Fruit fly (Drosophila melanogaster) whole organism, wandering third instar larva: ENCODE measurements around the gene CG13102.

ENCODE experiments used
- Abd-B ChIP-seq: fragments of >200 bp; optimal IDR thresholded peaks from 2 replicates; lab custom pipeline; 2017; ENCODE audit warnings: missing biosample characterization, missing genetic modification characterization
- CG32264 ChIP-seq: fragments of 200-800 bp; sonication (Bioruptor generic); optimal IDR thresholded peaks from 2 replicates; lab custom pipeline; 2016; ENCODE audit warnings: missing biosample characterization, missing genetic modification characterization
- CG9705 ChIP-seq: fragments of 200-800 bp; sonication (Bioruptor generic); optimal IDR thresholded peaks from 2 replicates; lab custom pipeline; 2018; ENCODE audit warnings: missing biosample characterization, mild to moderate bottlenecking, missing genetic modification characterization
- CrebA ChIP-seq: fragments of 200-800 bp; sonication (Bioruptor generic); optimal IDR thresholded peaks from 2 replicates; lab custom pipeline; 2016; ENCODE audit warnings: missing biosample characterization, mild to moderate bottlenecking, missing genetic modification characterization, borderline replicate concordance
- Dfd ChIP-seq: fragments of >200 bp; optimal IDR thresholded peaks from 2 replicates; lab custom pipeline; 2017; ENCODE audit warnings: missing biosample characterization, missing genetic modification characterization
- Dif ChIP-seq: fragments of 200-275, 200-300 bp; sonication (Bioruptor generic); optimal IDR thresholded peaks from 2 replicates; lab custom pipeline; 2018; ENCODE audit warnings: missing biosample characterization, missing genetic modification characterization; ENCODE audit not compliant: partially characterized antibody
- GATAd ChIP-seq: sonication (Bioruptor generic); optimal IDR thresholded peaks from 2 replicates; lab custom pipeline; 2016; ENCODE audit warnings: missing biosample characterization, missing genetic modification characterization
- HLH106 ChIP-seq: fragments of 200-800 bp; optimal IDR thresholded peaks from 3 replicates; lab custom pipeline; 2019; ENCODE audit warnings: missing biosample characterization, mild to moderate bottlenecking, missing genetic modification characterization, moderate library complexity
- Hnf4 ChIP-seq: fragments of 200-800 bp; sonication (Bioruptor generic); optimal IDR thresholded peaks from 2 replicates; lab custom pipeline; 2016; ENCODE audit warnings: missing biosample characterization, mild to moderate bottlenecking, missing genetic modification characterization
- Hr78 ChIP-seq: fragments of >200 bp; optimal IDR thresholded peaks from 2 replicates; lab custom pipeline; 2017; ENCODE audit warnings: missing biosample characterization, missing genetic modification characterization
- Hr83 ChIP-seq: fragments of 200-300 bp; sonication (Bioruptor generic); optimal IDR thresholded peaks from 2 replicates; lab custom pipeline; 2016; ENCODE audit warnings: missing biosample characterization, mild to moderate bottlenecking, missing genetic modification characterization, moderate library complexity; ENCODE audit not compliant: poor library complexity, severe bottlenecking
- Jra ChIP-seq: sonication (Bioruptor generic); optimal IDR thresholded peaks from 2 replicates; lab custom pipeline; 2016; ENCODE audit warnings: missing biosample characterization, missing genetic modification characterization
- Mio ChIP-seq: sonication (Bioruptor generic); optimal IDR thresholded peaks from 2 replicates; lab custom pipeline; 2016; ENCODE audit warnings: missing biosample characterization, missing genetic modification characterization
- Myc ChIP-seq: fragments of >200 bp; optimal IDR thresholded peaks from 2 replicates; lab custom pipeline; 2017
- N ChIP-seq: fragments of >200 bp; optimal IDR thresholded peaks from 2 replicates; lab custom pipeline; 2018; ENCODE audit warnings: missing biosample characterization, missing external identifiers, missing genetic modification characterization
- OdsH ChIP-seq: fragments of 200-800 bp; sonication (Bioruptor generic); optimal IDR thresholded peaks from 2 replicates; lab custom pipeline; 2016; ENCODE audit warnings: missing biosample characterization, mild to moderate bottlenecking, missing genetic modification characterization
- Rel ChIP-seq, 2 experiments: fragments of 200-800 bp; sonication (Bioruptor generic) in 1 of 2; optimal IDR thresholded peaks; 2 replicates in 1 of 2; 3 replicates in 1 of 2; lab custom pipeline; 2016 to 2019; ENCODE audit warnings: mild to moderate bottlenecking in 2 of 2, missing biosample characterization in 2 of 2, missing genetic modification characterization in 2 of 2, moderate library complexity in 1 of 2
- Sp1 ChIP-seq: fragments of 200-800 bp; sonication (Bioruptor generic); optimal IDR thresholded peaks from 3 replicates; lab custom pipeline; 2019; ENCODE audit warnings: missing biosample characterization, mild to moderate bottlenecking, missing genetic modification characterization, moderate library complexity
- Vsx2 ChIP-seq: fragments of 200-300, 225-300 bp; sonication (Bioruptor generic); optimal IDR thresholded peaks from 2 replicates; lab custom pipeline; 2018; ENCODE audit warnings: missing biosample characterization, missing genetic modification characterization; ENCODE audit not compliant: partially characterized antibody
- br ChIP-seq: fragments of 200-800 bp; sonication (Bioruptor generic); optimal IDR thresholded peaks from 2 replicates; lab custom pipeline; 2016; ENCODE audit warnings: missing biosample characterization, missing genetic modification characterization
- brk ChIP-seq: fragments of 200-800 bp; sonication (Bioruptor generic); optimal IDR thresholded peaks from 2 replicates; lab custom pipeline; 2016; ENCODE audit warnings: missing biosample characterization, mild to moderate bottlenecking, missing genetic modification characterization
- dl ChIP-seq, 2 experiments: fragments of 175-275, 200-275 bp in 1 of 2; fragments of 200-275 bp in 1 of 2; sonication (Bioruptor generic); optimal IDR thresholded peaks; lab custom pipeline; 2018; ENCODE audit warnings: mild to moderate bottlenecking in 2 of 2, missing biosample characterization in 2 of 2, missing genetic modification characterization in 2 of 2, moderate library complexity in 2 of 2; ENCODE audit not compliant: partially characterized antibody in 2 of 2, insufficient read depth in 1 of 2
- dmrt93B ChIP-seq: fragments of 200-800 bp; sonication (Bioruptor generic); optimal IDR thresholded peaks from 2 replicates; lab custom pipeline; 2018; ENCODE audit warnings: missing biosample characterization, mild to moderate bottlenecking, missing genetic modification characterization
- dsf ChIP-seq: sonication (Bioruptor generic); optimal IDR thresholded peaks from 2 replicates; lab custom pipeline; 2016; ENCODE audit warnings: missing biosample characterization, missing genetic modification characterization, borderline replicate concordance
- ey ChIP-seq: fragments of 200-800 bp; sonication (Bioruptor generic); optimal IDR thresholded peaks from 2 replicates; lab custom pipeline; 2016; ENCODE audit warnings: missing biosample characterization, missing genetic modification characterization
- foxo ChIP-seq, 2 experiments: fragments of 200-800 bp; sonication (Bioruptor generic); optimal IDR thresholded peaks; 2 replicates in 1 of 2; 3 replicates in 1 of 2; lab custom pipeline; 2016 to 2017; ENCODE audit warnings: missing biosample characterization in 2 of 2, missing genetic modification characterization in 2 of 2
- fru ChIP-seq: fragments of 200-800 bp; sonication (Bioruptor generic); optimal IDR thresholded peaks from 3 replicates; lab custom pipeline; 2016; ENCODE audit warnings: missing biosample characterization, mild to moderate bottlenecking, missing genetic modification characterization
- h ChIP-seq: fragments of 200-800 bp; sonication (Bioruptor generic); optimal IDR thresholded peaks from 3 replicates; lab custom pipeline; 2016; ENCODE audit warnings: missing biosample characterization, mild to moderate bottlenecking, missing genetic modification characterization
- jim ChIP-seq: fragments of 175-275, 200-325 bp; sonication (Bioruptor generic); optimal IDR thresholded peaks from 2 replicates; lab custom pipeline; 2016; ENCODE audit warnings: missing biosample characterization, mild to moderate bottlenecking, missing genetic modification characterization
- lola ChIP-seq: fragments of >200 bp; optimal IDR thresholded peaks from 2 replicates; lab custom pipeline; 2017; ENCODE audit warnings: missing biosample characterization, missing genetic modification characterization
- pan ChIP-seq: fragments of >200 bp; optimal IDR thresholded peaks from 2 replicates; lab custom pipeline; 2017
- psq ChIP-seq: fragments of 200-800 bp; sonication (Bioruptor generic); optimal IDR thresholded peaks from 3 replicates; lab custom pipeline; 2017; ENCODE audit warnings: missing biosample characterization, mild to moderate bottlenecking, missing genetic modification characterization, moderate library complexity
- rgr ChIP-seq: fragments of 200-800 bp; sonication (Bioruptor generic); optimal IDR thresholded peaks from 3 replicates; lab custom pipeline; 2016; ENCODE audit warnings: missing biosample characterization, mild to moderate bottlenecking, missing genetic modification characterization
- sage ChIP-seq: fragments of 200-800 bp; sonication (Bioruptor generic); optimal IDR thresholded peaks from 2 replicates; lab custom pipeline; 2016; ENCODE audit warnings: missing biosample characterization, mild to moderate bottlenecking, missing genetic modification characterization
- sv ChIP-seq: fragments of 200-800 bp; sonication (Bioruptor generic); optimal IDR thresholded peaks from 3 replicates; lab custom pipeline; 2016; ENCODE audit warnings: missing biosample characterization, missing genetic modification characterization
- tai ChIP-seq: sonication (Bioruptor generic); optimal IDR thresholded peaks from 2 replicates; lab custom pipeline; 2016; ENCODE audit warnings: missing biosample characterization, missing genetic modification characterization
- usp ChIP-seq: fragments of >200 bp; optimal IDR thresholded peaks from 2 replicates; lab custom pipeline; 2017; ENCODE audit warnings: missing biosample characterization, missing genetic modification characterization
- woc ChIP-seq: sonication (Bioruptor generic); optimal IDR thresholded peaks from 2 replicates; lab custom pipeline; 2016; ENCODE audit warnings: missing biosample characterization, mild to moderate bottlenecking, missing genetic modification characterization

CG13102 gene

DNA sequence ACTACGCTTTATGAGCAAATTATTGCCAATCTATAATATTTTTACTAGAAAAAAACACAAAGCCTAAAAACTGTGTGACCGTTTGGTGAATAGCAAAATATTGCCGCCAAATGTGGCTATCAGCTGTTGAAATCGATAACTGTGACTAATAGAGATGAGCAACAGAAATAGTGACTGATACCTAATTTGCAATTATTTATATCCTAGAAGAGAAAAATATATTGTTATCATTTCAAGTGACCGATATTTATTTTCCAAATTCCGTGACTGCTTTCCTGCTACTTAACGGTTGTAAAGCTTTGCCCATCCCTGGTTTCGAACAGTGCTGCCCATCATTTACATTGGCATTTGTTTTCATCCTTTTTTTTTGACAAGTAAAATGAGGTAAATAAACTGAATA is 14.7 kb upstream of the CG13102 start, which contains the start of the genes alien and CG18661:
Gene alien (minus strand): TSS at position 95 of the 400 bp plus-strand sequence.
Gene CG18661 (plus strand): TSS at position 321 of the 400 bp plus-strand sequence.
- TF ChIP-seq psq (GFP tag; lab: Kevin White, UChicago), result peak; percentile 73
- peak; percentile 84 for TF ChIP-seq brk (GFP tag; lab: Kevin White, UChicago)
- peak; percentile 73 for TF ChIP-seq woc (GFP tag; lab: Kevin White, UChicago)
- TF ChIP-seq Rel (GFP tag; optimal IDR thresholded peaks at IDR 0.05; lab: Kevin White, UChicago), result no peak
- TF ChIP-seq Rel (tag; optimal IDR thresholded peaks at IDR 0.05; lab: Kevin White, UChicago), result no peak
- peak; percentile 75 for TF ChIP-seq sv
- TF ChIP-seq Hr78, result no peak
- TF ChIP-seq Jra (GFP tag; lab: Kevin White, UChicago), result peak; percentile 66
- TF ChIP-seq h (GFP tag; lab: Kevin White, UChicago), result peak; percentile 56
- TF ChIP-seq dl (GFP tag; optimal IDR thresholded peaks at IDR 0.05; lab: Kevin White, UChicago; ENCODE audit: insufficient read depth in 1 of 2, partially characterized antibody in 2 of 2), result no peak
- no peak for TF ChIP-seq usp
- TF ChIP-seq lola, result no peak
- peak; percentile 15 for TF ChIP-seq Myc (lab: Kevin White, UChicago)
- TF ChIP-seq tai (GFP tag; lab: Kevin White, UChicago), result peak; percentile 83
- TF ChIP-seq CrebA, result no peak
- no peak for TF ChIP-seq Vsx2 (GFP tag; lab: Kevin White, UChicago)
- TF ChIP-seq CG32264 (GFP tag; lab: Kevin White, UChicago), result no peak
- TF ChIP-seq Sp1 (GFP tag; lab: Kevin White, UChicago), result peak; percentile 60
- peak; percentile 7 to 94 for TF ChIP-seq foxo (GFP tag; optimal IDR thresholded peaks at IDR 0.05; lab: Kevin White, UChicago)
- TF ChIP-seq ey (GFP tag; lab: Kevin White, UChicago), result peak; percentile 94
- TF ChIP-seq CG9705, result peak; percentile 56
- TF ChIP-seq fru, result peak; percentile 91
- no peak for TF ChIP-seq Mio (GFP tag; lab: Kevin White, UChicago)
- TF ChIP-seq Hr83 (GFP tag; lab: Kevin White, UChicago), result peak; percentile 53
- peak; percentile 75 for TF ChIP-seq GATAd (GFP tag; lab: Kevin White, UChicago)
- TF ChIP-seq Dif, result no peak
- peak; percentile 20 for TF ChIP-seq dsf
- no peak for TF ChIP-seq Dfd (GFP tag; lab: Kevin White, UChicago)
- TF ChIP-seq Abd-B (GFP tag; lab: Kevin White, UChicago), result no peak
- TF ChIP-seq N, result no peak
- TF ChIP-seq dmrt93B, result peak; percentile 70
- TF ChIP-seq Hnf4, result peak; percentile 82
- TF ChIP-seq OdsH (GFP tag; lab: Kevin White, UChicago), result peak; percentile 51
- TF ChIP-seq rgr (GFP tag; lab: Kevin White, UChicago), result peak; percentile 62
- TF ChIP-seq HLH106 (tag; lab: Kevin White, UChicago), result peak; percentile 78
- no peak for TF ChIP-seq sage (GFP tag; lab: Kevin White, UChicago)
- TF ChIP-seq pan, result no peak
- TF ChIP-seq jim (GFP tag; lab: Kevin White, UChicago), result no peak
- peak; percentile 44 for TF ChIP-seq br (GFP tag; lab: Kevin White, UChicago)

- TF ChIP-seq N, result no peak
- no peak for TF ChIP-seq Hr78
- no peak for TF ChIP-seq dsf
- no peak for TF ChIP-seq Sp1 (GFP tag; lab: Kevin White, UChicago)
Observed at dm6 chr2L:8998237-8998636, 13.8 kb upstream of the CG13102 start, which contains the start of gene Try29F. Gene Try29F, plus strand, starts transcription at chr2L:8998537.

DNA sequence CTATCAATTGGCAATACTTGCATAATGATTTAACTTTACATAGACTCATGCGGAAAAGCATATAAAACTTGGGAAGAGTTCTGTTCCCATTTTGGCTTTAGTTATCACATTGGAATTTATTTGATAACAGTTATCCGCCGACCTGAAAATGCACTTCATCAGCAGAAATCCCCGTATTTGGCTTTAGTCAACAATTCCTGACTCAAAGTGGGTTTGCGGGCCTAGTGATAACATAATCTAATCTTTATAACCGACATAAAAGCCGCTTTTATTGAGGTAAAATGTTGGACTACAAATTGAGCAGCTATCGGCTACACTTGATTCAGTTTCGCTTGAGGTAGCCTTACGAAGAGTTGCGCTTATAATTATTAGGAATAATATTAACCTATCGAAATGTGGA is 1.7 kb upstream of the CG13102 start, which contains the start of gene CG9568:
Gene CG9568 (plus strand): TSS at position 317 of the 400 bp plus-strand sequence.
- TF ChIP-seq rgr (GFP tag; lab: Kevin White, UChicago) (peak; percentile 10), Sp1 (GFP tag; lab: Kevin White, UChicago) (peak; percentile 40), CG9705 (no peak), CrebA (peak; percentile 78), br (GFP tag; lab: Kevin White, UChicago) (no peak), usp (no peak), Rel (GFP tag; optimal IDR thresholded peaks at IDR 0.05; lab: Kevin White, UChicago) (no peak), Rel (tag; optimal IDR thresholded peaks at IDR 0.05; lab: Kevin White, UChicago) (peak; percentile 98), Abd-B (GFP tag; lab: Kevin White, UChicago) (no peak)
